Worm (Caenorhabditis elegans): ENCODE measurements around the gene cdc-73.

ce11 chrIV:4094364-4094763 is 52.0 kb downstream of the cdc-73 start:
- TF ChIP-seq elt-3 (tag; optimal IDR thresholded peaks at IDR 0.05) (no peak), lin-11 (tag; optimal IDR thresholded peaks at IDR 0.05) (no peak), lin-39 (tag; optimal IDR thresholded peaks at IDR 0.05) (no peak)

Data from whole organism, L2 larva.